Worm (Caenorhabditis elegans) whole organism, L3 larva: ENCODE measurements around the gene wars-1.

Source experiments
- lin-39 ChIP-seq: fragments of 150-350 bp; optimal IDR thresholded peaks from 2 replicates; lab custom pipeline; 2018; ENCODE audit warnings: missing biosample characterization, missing genetic modification reagents, missing genetic modification characterization
- nhr-237 ChIP-seq: fragments of 150-350 bp; optimal IDR thresholded peaks from 2 replicates; lab custom pipeline; 2014; ENCODE audit warnings: missing biosample characterization, missing genetic modification characterization
- nhr-25 ChIP-seq: sonication (generic microtip); optimal IDR thresholded peaks from 2 replicates; lab custom pipeline; 2017; ENCODE audit warnings: missing biosample characterization, missing genetic modification characterization
- nhr-28 ChIP-seq: fragments of 150-350 bp; optimal IDR thresholded peaks from 2 replicates; lab custom pipeline; 2014; ENCODE audit warnings: missing biosample characterization, missing genetic modification characterization
- snpc-4 ChIP-seq: fragments of 150-350 bp; optimal IDR thresholded peaks from 2 replicates; lab custom pipeline; 2014; ENCODE audit warnings: missing biosample characterization, missing genetic modification characterization
- unc-62 ChIP-seq: fragments of 150-350 bp; sonication (generic microtip); optimal IDR thresholded peaks from 4 replicates; lab custom pipeline; 2014; ENCODE audit warnings: missing biosample characterization, missing genetic modification reagents, missing genetic modification characterization

DNA sequence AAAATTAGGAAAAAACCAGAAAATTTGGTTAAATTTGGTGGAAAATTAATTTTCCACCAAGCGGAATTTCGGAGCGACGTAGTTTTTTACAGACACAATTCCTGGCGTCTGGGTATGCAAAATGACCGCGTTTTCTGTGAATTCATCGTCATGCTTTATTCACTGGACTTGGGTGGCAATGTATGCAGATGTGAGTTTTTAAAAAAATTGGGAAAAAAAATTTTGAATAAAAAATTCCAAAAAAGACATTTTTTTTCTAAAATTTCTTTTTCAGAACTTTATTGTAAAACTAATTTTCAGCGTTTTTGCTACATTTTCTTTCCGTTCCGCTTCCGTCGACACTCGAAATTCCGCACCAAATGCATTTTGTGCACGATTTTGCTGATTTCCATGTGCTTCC lies 47.7 kb downstream of the wars-1 start, which contains the start of gene C54E10.7:
- TF ChIP-seq unc-62 (GFP tag; lab: Kevin White, UChicago) = no peak
- TF ChIP-seq snpc-4 (tag; lab: Kevin White, UChicago) = no peak
- no peak for TF ChIP-seq nhr-28 (tag; lab: Kevin White, UChicago)
- TF ChIP-seq lin-39 (tag; lab: Kevin White, UChicago) = no peak
- TF ChIP-seq nhr-25 = no peak
- TF ChIP-seq nhr-237 = no peak
